Fruit fly (Drosophila melanogaster): ENCODE data around the gene Ir85a.

The Ir85a gene

dm6 chr3R:8820428-8820912 lies 26.0 kb downstream of the Ir85a start, which contains the start of gene aqz (continued):
- TF ChIP-seq CG7987 (GFP tag; optimal IDR thresholded peaks at IDR 0.05) (peak; percentile 70), onecut (GFP tag; IDR thresholded peaks at IDR 0.05) (peak; percentile 98), hb (GFP tag; IDR thresholded peaks at IDR 0.05; ENCODE audit: partially characterized antibody) (no peak), CG7271 (tag; optimal IDR thresholded peaks at IDR 0.05) (peak; percentile 40), CG4707 (GFP tag; optimal IDR thresholded peaks at IDR 0.05) (peak; percentile 63), Dbx (GFP tag; IDR thresholded peaks at IDR 0.05) (peak; percentile 77), CG12104 (GFP tag; optimal IDR thresholded peaks at IDR 0.05) (no peak), jumu (GFP tag; optimal IDR thresholded peaks at IDR 0.05) (peak; percentile 51), otp (GFP tag; IDR thresholded peaks at IDR 0.05) (no peak), CG18764 (GFP tag; optimal IDR thresholded peaks at IDR 0.05) (peak; percentile 22), CG13624 (GFP tag; optimal IDR thresholded peaks at IDR 0.05) (peak; percentile 88), CG2120 (GFP tag; optimal IDR thresholded peaks at IDR 0.05) (peak; percentile 77), CG15479 (GFP tag; optimal IDR thresholded peaks at IDR 0.05) (peak; percentile 78), CG11085 (GFP tag; IDR thresholded peaks at IDR 0.05) (peak; percentile 48), CG18599 (GFP tag; optimal IDR thresholded peaks at IDR 0.05) (peak; percentile 63), CG32772 (GFP tag; IDR thresholded peaks at IDR 0.05) (no peak), Rx (GFP tag; IDR thresholded peaks at IDR 0.05) (no peak), cato (GFP tag; optimal IDR thresholded peaks at IDR 0.05; ENCODE audit: borderline replicate concordance) (no peak), Vsx1 (GFP tag; optimal IDR thresholded peaks at IDR 0.05) (no peak), lov (optimal IDR thresholded peaks at IDR 0.05) (no peak), lov (GFP tag; IDR thresholded peaks at IDR 0.05) (0 out of 3 replicates have a peak, but pooled peaks have one; percentile 53), danr (GFP tag; IDR thresholded peaks at IDR 0.05) (no peak), Elba2 (GFP tag; optimal IDR thresholded peaks at IDR 0.05) (peak; percentile 31), bigmax (GFP tag; optimal IDR thresholded peaks at IDR 0.05) (peak; percentile 38), CG7357 (GFP tag; IDR thresholded peaks at IDR 0.05) (peak; percentile 44; the same call in 1 of the 3 replicates), CG10543 (GFP tag; optimal IDR thresholded peaks at IDR 0.05) (peak; percentile 85), Scr (GFP tag; IDR thresholded peaks at IDR 0.05; ENCODE audit: partially characterized antibody) (peak; percentile 54), cas (GFP tag; IDR thresholded peaks at IDR 0.05) (no peak), Dref (GFP tag; IDR thresholded peaks at IDR 0.05) (peak; percentile 74), CG9932 (GFP tag; IDR thresholded peaks at IDR 0.05) (peak; percentile 67), fd64A (GFP tag; optimal IDR thresholded peaks at IDR 0.05) (peak; percentile 51), fru (optimal IDR thresholded peaks at IDR 0.05) (no peak), CG14965 (GFP tag; optimal IDR thresholded peaks at IDR 0.05; ENCODE audit: borderline replicate concordance) (no peak), bcd (GFP tag; optimal IDR thresholded peaks at IDR 0.05) (peak; percentile 66), CG17385 (GFP tag; optimal IDR thresholded peaks at IDR 0.05) (peak; percentile 73)

- TF ChIP-seq E2f2 (GFP tag; IDR thresholded peaks at IDR 0.05) (0 out of 2 replicates have a peak, but pooled peaks have one; percentile 22), mirr (GFP tag; optimal IDR thresholded peaks at IDR 0.05) (peak; percentile 24), tll (GFP tag; optimal IDR thresholded peaks at IDR 0.05) (no peak), Med (GFP tag) (peak; percentile 15), p53 (GFP tag; optimal IDR thresholded peaks at IDR 0.05) (no peak), sug (tag; optimal IDR thresholded peaks at IDR 0.05) (peak; percentile 2), chinmo (GFP tag; IDR thresholded peaks at IDR 0.05; ENCODE audit: partially characterized antibody) (peak; percentile 48; the same call in 1 of the 4 replicates), CG10543 (GFP tag; optimal IDR thresholded peaks at IDR 0.05) (peak; percentile 17), Dp (GFP tag; optimal IDR thresholded peaks at IDR 0.05) (no peak), cg (GFP tag; optimal IDR thresholded peaks at IDR 0.05) (peak; percentile 48), CG34376 (GFP tag; optimal IDR thresholded peaks at IDR 0.05) (peak; percentile 54)
These were observed 27.1 kb downstream of the Ir85a start, which contains the start of gene CG8369 for dm6 chr3R:8821623-8822022. Gene CG8369, plus strand, starts transcription at chr3R:8822008.

All from whole organism, embryonic.